Fruit fly (Drosophila melanogaster): ENCODE measurements around the gene otu.

Gene otu

DNA sequence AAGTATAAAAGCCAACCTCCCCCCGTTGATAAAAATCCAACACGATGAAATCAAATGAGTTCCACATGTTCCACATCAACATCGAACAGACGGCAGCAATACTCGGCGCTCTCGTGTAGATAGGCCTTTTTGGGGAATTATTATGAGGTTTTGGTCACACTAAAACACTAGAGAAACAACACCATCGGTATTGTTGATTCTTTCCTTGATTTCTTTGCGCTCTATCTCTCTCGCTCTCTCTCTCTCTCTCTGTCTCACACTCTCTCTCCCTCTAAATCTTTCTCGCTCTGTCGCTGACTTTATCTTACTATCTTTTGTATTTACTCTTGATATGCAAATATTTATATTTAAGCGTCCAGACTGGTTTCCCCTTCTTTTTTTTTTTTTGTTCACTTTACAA is 21.4 kb upstream of the otu start:
- TF ChIP-seq noc (tag; optimal IDR thresholded peaks at IDR 0.05): no peak

DNA sequence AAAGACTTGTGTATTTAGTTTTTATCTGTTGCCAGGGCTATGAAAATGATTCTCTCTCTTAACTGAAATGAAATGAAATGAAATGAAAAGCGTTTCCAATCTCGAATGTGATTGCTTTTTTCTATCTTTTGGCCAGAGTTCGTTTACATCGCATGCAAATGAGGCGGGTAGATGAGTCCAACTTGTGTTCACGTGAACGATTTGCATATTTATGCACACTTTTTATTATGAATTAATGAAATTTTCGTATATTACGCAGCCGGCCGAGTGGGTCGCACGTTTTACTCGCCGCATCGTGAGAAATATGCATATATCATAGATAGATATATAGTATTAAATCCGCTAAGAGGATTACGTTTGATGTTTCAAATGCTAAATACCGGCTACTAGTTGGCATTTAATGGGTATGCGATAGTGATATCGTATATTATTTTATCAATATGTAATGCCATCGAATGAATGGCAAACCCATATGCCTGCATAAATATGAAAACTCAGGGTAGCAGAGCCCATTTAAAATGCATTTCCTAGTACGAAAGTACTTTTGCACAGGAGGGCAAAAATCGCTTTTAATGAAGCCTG is 15.8 kb upstream of the otu start:
- TF ChIP-seq noc (tag; optimal IDR thresholded peaks at IDR 0.05): no peak

DNA sequence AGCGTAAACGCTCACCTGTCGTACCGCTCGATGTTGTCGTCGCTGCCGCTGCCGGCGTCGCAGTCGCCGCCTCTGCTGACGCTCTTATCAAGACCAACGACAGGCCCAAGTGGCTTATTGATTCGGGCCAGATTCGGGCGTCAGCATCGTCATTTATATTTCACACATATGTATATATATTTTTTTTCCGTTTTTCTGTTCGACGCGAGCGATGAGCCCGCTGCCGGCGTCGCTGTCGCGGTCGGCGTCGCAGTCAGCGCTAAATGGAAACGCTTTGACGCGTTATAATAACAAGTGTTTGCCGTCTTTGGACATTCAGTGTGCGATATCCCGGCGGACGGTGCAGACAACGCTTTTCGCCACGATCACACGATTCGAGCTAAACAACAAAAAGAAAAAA is 12.7 kb upstream of the otu start:
- no peak for TF ChIP-seq noc (tag; optimal IDR thresholded peaks at IDR 0.05)

DNA sequence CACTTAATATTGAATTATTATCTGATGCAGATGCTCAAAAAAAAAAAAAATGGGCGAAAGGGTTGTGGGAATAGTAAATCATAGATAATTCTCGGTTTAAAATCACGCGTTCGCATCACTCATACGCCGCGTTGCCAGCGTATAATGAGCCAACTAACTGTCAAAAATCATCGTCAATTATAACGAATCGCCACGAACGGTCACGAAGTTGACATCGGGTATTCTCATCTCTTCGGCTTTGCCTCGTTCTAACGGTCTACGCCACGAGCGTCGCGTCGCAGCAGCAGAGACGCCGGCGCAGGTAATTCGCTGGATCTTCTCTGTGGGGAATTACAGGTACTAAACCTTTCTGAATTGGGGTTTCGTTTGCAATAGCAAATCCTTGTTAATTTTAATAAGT is 12.0 kb upstream of the otu start:
- no peak for TF ChIP-seq noc (tag; optimal IDR thresholded peaks at IDR 0.05)

DNA sequence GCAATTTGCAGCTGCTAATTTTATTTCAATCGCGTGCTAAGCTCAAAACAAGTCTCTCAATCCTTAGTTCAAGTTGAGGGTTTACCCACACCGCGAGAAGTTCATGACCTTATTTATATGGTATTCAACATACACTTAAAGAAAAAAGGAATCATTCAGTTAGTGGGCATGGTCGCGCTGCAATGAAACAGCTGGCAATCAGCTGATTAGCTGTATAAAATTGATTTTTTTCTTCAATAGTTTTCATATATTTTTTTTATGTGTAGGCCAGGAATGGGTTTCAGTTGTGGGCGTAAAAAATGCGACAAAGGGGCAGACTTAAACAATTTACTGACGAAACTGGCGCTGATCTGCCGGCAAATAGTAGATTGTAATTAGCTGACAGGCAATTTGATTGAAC is 9.8 kb upstream of the otu start:
- TF ChIP-seq noc (tag; optimal IDR thresholded peaks at IDR 0.05): no peak

DNA sequence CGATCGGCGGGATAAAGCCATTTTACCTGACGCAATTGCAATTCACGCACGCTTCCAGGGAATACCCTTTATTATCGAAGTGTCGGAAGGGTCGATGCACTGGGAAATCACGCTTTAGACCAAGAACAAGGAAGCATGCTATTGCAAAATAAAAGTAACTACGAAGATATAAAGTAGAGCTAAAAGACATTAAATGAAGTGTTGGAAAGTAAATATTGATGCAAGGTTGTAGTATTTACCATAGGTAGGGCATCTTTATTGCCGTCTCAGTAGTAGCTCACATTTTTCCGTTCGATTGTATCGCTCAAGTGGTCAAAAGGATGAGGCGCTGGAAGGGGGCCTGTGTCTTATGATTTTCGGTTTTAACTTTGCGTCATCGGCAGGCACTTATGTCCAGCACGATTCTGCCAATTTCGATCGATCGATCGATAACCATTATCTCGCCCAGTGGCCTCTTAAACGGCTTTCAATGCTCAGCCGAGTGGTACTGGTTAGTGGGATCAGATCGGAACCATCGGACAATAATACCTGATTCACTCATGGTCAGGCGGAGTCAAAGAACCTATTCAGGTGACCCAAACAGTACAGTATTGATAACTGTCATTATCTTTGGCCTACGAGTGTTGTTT is 8.4 kb upstream of the otu start:
- TF ChIP-seq noc (tag; optimal IDR thresholded peaks at IDR 0.05): no peak

DNA sequence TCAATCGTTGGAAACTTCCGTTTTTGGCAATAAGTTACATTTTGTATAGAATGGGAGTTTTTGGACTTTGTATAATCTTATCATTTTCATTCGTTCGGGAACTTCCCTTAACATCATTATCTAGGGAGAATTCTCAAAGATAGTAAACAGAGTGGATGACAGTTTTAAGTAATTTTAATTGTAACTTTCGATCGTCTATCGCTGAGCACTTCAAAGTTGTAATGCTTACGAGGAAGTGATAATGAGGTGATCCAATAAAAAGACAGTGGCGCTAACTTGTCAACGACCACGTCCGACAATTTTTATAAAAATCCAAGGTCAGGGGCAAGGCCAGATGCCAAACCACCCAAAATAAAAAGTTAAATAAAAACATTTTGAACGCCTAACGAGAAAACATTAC is 7.0 kb upstream of the otu start:
- TF ChIP-seq noc (tag; optimal IDR thresholded peaks at IDR 0.05): no peak

DNA sequence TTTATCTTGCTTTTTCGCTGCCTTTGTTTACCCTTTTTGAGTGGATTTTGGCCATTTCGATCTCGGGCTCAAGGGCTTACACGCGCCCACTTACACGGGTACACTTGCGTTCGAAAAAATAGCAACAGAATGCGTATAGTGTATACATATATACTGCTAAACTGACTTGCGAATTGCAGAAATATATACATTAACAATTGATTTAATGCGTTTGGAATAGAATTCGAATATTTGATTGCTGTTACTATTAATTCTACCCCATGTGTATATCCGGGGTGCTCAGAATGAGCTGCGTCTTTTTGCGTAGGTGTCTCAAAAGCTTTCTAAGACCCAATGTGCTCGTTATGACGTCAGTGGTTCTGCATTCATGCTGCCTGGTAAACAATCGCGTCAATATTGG is 4.1 kb upstream of the otu start:
- TF ChIP-seq noc (tag; optimal IDR thresholded peaks at IDR 0.05): no peak

DNA sequence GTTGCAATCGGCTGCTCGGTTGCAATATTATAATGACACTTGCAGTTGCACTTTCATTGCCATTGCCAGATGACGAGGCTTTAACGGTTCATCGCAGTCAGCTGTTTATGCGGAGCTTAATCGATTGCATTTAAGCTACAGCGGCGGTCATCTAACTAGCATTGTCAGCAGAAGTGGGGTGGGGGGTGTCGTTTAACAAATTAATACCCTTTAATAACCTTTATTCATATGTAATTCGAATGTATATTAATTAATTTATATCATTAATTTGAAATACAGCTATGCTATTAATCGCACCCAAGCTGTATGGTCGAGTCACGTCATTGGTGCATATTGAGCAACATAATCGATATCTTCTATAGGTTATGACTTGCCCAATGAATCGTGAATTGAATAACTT is 3.5 kb upstream of the otu start:
- TF ChIP-seq noc (tag; optimal IDR thresholded peaks at IDR 0.05): no peak

DNA sequence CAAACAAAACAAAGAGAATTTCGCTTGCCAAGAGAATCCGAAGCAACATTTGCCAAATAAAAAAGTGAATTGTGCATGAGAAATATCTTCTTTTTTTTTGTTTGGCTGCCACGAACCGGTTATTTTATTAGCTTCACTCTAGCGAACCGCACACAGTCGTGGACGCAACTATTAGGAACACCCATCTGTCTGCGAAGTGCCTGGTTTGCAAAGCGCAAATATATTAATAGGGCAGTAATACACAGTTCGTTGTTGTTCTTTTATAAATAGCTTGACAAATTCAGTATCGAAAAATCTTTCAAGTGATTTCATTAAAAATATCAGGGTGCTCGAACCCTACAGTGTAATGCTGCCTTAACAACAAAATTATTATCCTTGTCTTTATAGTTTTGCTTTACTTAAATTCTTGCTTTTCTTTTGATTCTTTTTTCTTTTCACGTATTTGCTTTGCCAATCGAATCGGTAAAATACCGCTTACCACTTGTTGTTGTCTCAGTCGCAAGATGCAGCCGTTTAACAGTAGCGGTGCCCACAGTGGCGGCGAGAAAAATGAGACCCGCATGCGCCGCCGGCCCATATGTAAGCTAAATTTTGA is 2.2 kb upstream of the otu start:
- no peak for TF ChIP-seq noc (tag; optimal IDR thresholded peaks at IDR 0.05)

DNA sequence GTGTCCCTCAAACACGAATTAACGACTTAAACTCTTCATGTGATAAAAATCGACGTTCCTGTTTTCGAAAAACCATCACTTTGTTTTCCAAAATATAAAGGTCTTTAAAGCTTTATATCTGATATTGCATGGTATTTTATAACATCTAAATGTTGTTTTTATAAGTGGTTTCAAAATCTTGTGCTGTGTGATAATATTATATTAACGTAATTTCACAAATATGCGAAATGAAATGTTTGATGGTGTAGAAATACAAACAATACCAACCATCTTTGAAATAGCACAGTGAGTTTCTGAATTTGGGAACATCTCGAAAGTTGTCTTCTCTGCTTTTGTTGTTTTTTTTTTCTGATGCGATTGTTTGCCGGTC is 1.6 kb upstream of the otu start:
- TF ChIP-seq noc (tag; optimal IDR thresholded peaks at IDR 0.05): peak; percentile 25

DNA sequence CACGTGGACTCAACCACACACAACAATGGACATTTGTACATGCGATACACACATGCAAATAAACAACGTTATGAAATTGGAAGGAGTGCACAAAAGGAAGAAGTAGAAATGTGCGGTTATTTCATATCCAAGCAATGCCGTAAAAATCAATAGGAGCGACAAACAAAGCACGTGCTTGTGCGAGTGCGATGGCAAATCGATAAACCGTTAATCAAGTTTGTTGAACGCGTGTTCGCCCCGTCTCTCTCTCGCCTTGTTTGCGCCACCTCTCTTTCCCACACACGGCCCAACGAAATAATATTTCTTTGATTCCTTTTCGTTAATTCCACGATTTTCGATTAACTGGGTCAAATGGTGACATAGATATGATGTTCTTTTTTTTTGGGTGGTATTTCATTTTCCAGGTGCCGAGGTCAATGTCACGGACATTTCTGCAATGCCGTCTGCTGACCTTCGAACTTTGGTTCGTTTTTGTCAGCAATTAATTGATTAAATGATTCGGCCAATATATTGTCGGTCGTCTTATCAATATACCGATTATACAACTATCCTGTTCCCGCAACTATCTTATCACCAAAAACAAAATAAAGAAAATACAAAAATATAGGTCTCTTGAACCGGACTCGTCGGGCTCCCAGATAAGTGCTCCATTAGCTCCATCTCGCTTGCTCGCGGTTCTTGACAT is 1.1 kb upstream of the otu start:
- TF ChIP-seq noc (tag; optimal IDR thresholded peaks at IDR 0.05): no peak

DNA sequence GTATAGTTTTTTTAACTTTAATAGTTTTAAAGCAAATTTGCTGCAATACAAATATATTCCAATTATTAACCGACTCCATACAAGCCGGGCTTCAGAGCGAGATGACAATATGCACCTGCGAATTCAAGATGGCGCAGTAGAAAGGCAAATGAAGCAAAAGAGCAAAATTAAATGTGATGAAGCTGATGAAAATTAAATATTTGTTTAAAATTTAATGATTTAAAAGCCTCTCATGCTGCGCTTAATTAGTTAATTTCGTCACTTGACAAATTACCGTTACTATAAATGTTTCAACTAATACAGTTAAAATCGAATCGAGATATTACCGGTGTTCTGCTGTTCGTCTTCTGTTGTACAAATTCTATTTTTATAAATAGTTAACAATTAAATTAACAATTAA is 287 bp downstream of the otu start, which contains the start of gene CG33181:
TSS of gene CG33181 (plus strand) at position 301 of the 400 bp plus-strand sequence.
- no peak for TF ChIP-seq noc (tag; optimal IDR thresholded peaks at IDR 0.05)

DNA sequence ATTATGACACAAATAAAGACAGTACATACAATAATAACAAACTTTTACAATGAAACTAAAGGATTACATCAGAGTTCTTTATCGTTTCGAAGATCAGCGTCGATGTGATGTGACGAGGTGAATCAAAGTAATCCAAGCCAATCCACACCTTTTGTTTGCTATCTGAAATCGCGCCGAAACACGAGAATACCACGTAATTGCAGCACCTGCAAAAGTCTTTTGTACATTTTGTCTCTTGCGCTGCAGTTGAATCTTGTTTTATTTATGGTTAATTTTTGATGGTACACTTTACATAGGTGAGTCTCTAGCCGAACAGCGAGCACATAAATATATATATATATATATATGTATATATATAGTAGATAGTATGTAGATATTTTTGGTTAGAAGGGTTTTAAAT is 4.6 kb downstream of the otu start:
- TF ChIP-seq noc (tag; optimal IDR thresholded peaks at IDR 0.05): no peak

DNA sequence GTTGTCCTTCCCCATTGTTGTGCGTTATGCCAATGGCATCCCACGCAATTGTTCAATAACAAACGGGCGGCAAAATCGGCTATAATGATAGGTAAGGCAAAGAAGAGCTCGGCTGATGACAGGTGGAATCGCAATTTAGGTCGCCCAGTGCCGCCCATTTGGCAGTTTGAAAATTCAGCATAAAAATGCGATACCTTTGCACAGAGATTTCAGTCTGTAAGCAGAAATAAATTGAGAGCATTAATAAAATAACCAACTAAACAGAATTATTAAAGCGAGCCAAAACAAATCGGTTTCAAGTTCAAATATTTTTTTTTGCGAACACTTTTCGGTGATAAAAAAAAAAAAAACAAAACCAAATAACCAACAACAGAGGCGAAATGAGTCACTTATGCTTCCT is 5.7 kb downstream of the otu start, which contains the start of gene CG33223:
TSS of gene CG33223 (minus strand) at position 215 of the 400 bp plus-strand sequence.
- no peak for TF ChIP-seq noc (tag; optimal IDR thresholded peaks at IDR 0.05)

DNA sequence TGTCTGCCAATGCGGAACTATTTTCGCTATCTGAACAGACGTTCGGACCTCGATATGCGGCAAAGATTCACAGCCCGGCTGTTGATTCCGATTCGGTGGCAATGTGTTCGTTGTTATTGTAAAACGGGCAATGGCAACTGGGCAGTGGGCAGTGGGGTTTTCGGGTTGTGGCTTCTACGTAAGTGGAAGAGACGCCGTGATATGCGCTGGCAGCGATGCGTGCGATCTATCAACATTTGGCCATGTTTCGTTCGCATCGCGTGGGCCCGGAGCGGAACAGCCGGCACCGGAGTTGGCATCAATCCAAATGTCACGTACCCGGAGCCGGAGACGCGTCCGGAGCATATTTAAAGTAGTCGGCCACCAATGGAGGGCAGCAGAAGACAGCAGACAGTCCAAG is 7.9 kb downstream of the otu start, which contains the start of gene Cp38:
TSS of gene Cp38 (plus strand) at position 376 of the 400 bp plus-strand sequence.
- TF ChIP-seq noc (tag; optimal IDR thresholded peaks at IDR 0.05): no peak

DNA sequence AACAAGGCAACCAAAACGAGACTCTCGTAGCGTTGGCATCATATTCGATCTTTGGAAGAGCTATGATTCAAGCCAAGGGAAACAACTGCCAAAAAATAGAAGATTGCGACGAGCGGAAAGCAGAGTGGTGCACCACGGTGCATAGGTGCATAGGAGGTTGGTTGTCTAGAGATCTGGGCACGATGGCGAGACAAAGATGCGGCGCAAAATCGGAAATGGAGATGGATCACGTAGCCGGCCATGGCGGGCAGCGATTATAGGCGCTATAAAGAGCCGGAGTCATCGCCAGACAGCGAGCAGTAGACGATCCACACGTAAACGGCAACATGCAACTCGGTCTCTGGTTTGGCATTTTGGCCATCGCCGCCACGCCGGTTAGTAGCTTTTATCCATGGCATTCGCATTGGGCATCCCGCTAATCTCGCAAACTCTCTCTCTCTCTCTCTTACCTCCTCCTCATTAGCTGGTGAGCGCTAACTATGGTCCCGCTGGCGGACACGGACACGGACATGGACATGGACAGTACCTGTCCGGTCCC is 10.2 kb downstream of the otu start, which contains the start of gene Cp36:
TSS of gene Cp36 (plus strand) at position 289 of the 538 bp plus-strand sequence.
- no peak for TF ChIP-seq noc (tag; optimal IDR thresholded peaks at IDR 0.05)
